Fruit fly (Drosophila melanogaster) whole organism, embryonic: ENCODE results near the gene Tpst.

Experiments used
- Antp ChIP-seq: fragments of 200-800 bp; sonication (Bioruptor generic); optimal IDR thresholded peaks from 3 replicates; lab custom pipeline; 2016; ENCODE audit warnings: missing biosample characterization, missing genetic modification characterization
- CG10321 ChIP-seq: fragments of 200-800 bp; sonication (Bioruptor generic); IDR thresholded peaks from 2 replicates; pipeline ENCODE4 v1.3.6; 2022; ENCODE audit warnings: missing biosample characterization, missing genetic modification characterization
- CG10543 ChIP-seq: fragments of 200-800 bp; sonication (Bioruptor generic); optimal IDR thresholded peaks from 3 replicates; lab custom pipeline; 2017; ENCODE audit warnings: missing biosample characterization, mild to moderate bottlenecking, missing genetic modification characterization, moderate library complexity
- CG10979 ChIP-seq: fragments of 200-800 bp; sonication (Bioruptor generic); optimal IDR thresholded peaks from 2 replicates; lab custom pipeline; 2018; ENCODE audit warnings: missing biosample characterization, mild to moderate bottlenecking, missing genetic modification characterization, moderate library complexity
- CG11504 ChIP-seq: fragments of 200-800 bp; sonication (Bioruptor generic); optimal IDR thresholded peaks from 3 replicates; lab custom pipeline; 2019; ENCODE audit warnings: missing biosample characterization, mild to moderate bottlenecking, missing genetic modification characterization, moderate library complexity
- CG12769 ChIP-seq: fragments of 200-800 bp; sonication (Bioruptor generic); optimal IDR thresholded peaks from 2 replicates; lab custom pipeline; 2019; ENCODE audit warnings: missing biosample characterization, mild to moderate bottlenecking, missing genetic modification characterization, moderate library complexity
- CG13287 ChIP-seq: fragments of 200-800 bp; sonication (Bioruptor generic); IDR thresholded peaks from 2 replicates; pipeline ENCODE4 v1.3.6; 2022; ENCODE audit warnings: missing biosample characterization, missing genetic modification characterization; ENCODE audit not compliant: partially characterized antibody
- CG15514 ChIP-seq: fragments of 200-800 bp; sonication (Bioruptor generic); optimal IDR thresholded peaks from 3 replicates; lab custom pipeline; 2017; ENCODE audit warnings: missing biosample characterization, missing genetic modification characterization, mild to moderate bottlenecking, moderate library complexity, missing genetic modification reagents
- CG17361 ChIP-seq: fragments of 200-800 bp; sonication (Bioruptor generic); IDR thresholded peaks from 3 replicates; pipeline ENCODE4 v1.3.6; 2022; ENCODE audit warnings: missing biosample characterization, missing genetic modification characterization
- CG1832 ChIP-seq: fragments of 200-800 bp; sonication (Bioruptor generic); optimal IDR thresholded peaks from 2 replicates; lab custom pipeline; 2017; ENCODE audit warnings: missing biosample characterization, mild to moderate bottlenecking, missing genetic modification characterization, inconsistent platforms
- CG2199 ChIP-seq: fragments of 200-800 bp; sonication (Bioruptor generic); IDR thresholded peaks from 3 replicates; pipeline ENCODE4 v1.3.6; 2022; ENCODE audit warnings: missing biosample characterization, missing genetic modification characterization
- CG32532 ChIP-seq: fragments of 200-800 bp; sonication (Bioruptor generic); IDR thresholded peaks from 2 replicates; pipeline ENCODE4 v1.3.6; 2022; ENCODE audit warnings: missing biosample characterization, missing genetic modification characterization
- CG4404 ChIP-seq: fragments of 200-800 bp; sonication (Bioruptor generic); IDR thresholded peaks from 2 replicates; pipeline ENCODE4 v1.3.6; 2022; ENCODE audit warnings: missing biosample characterization, missing genetic modification characterization
- CG7372 ChIP-seq: fragments of 200-800 bp; sonication (Bioruptor generic); IDR thresholded peaks from 2 replicates; pipeline ENCODE4 v1.3.6; 2022; ENCODE audit warnings: missing biosample characterization, missing genetic modification characterization
- CG7786 ChIP-seq: fragments of 200-800 bp; sonication (Bioruptor generic); optimal IDR thresholded peaks from 2 replicates; lab custom pipeline; 2016; ENCODE audit warnings: missing biosample characterization, missing genetic modification characterization
- CG7928 ChIP-seq: fragments of 200-800 bp; sonication (Bioruptor generic); optimal IDR thresholded peaks from 2 replicates; lab custom pipeline; 2017; ENCODE audit warnings: missing biosample characterization, mild to moderate bottlenecking, missing genetic modification characterization
- CG9215 ChIP-seq: fragments of 200-800 bp; sonication (Bioruptor generic); IDR thresholded peaks from 2 replicates; pipeline ENCODE4 v1.3.6; 2022; ENCODE audit warnings: missing biosample characterization, missing genetic modification characterization
- CG9932 ChIP-seq: fragments of 200-800 bp; sonication (Bioruptor generic); IDR thresholded peaks from 2 replicates; pipeline ENCODE4 v1.3.6; 2022; ENCODE audit warnings: missing biosample characterization, missing genetic modification characterization
- CTCF ChIP-seq: fragments of 200-800 bp; sonication (Bioruptor generic); optimal IDR thresholded peaks from 2 replicates; lab custom pipeline; 2017; ENCODE audit warnings: missing biosample characterization, mild to moderate bottlenecking, missing genetic modification characterization, moderate library complexity
- Chrac-16 ChIP-seq: fragments of 200-800 bp; sonication (Bioruptor generic); optimal IDR thresholded peaks from 3 replicates; lab custom pipeline; 2016; ENCODE audit warnings: missing biosample characterization, missing genetic modification characterization
- Dip2 ChIP-seq: fragments of 200-800 bp; sonication (Bioruptor generic); IDR thresholded peaks from 2 replicates; pipeline ENCODE4 v1.3.6; 2022; ENCODE audit warnings: missing biosample characterization, missing genetic modification characterization
- HmgD ChIP-seq: fragments of 200-800 bp; sonication (Bioruptor generic); optimal IDR thresholded peaks from 3 replicates; lab custom pipeline; 2016; ENCODE audit warnings: missing biosample characterization, missing genetic modification characterization
- Hr39 ChIP-seq: fragments of >200 bp; optimal IDR thresholded peaks from 2 replicates; lab custom pipeline; 2017
- Med ChIP-seq: fragments of 200-800 bp; sonication (Bioruptor generic); peaks from one replicate; lab custom pipeline; 2016; ENCODE audit warnings: missing biosample characterization, missing genetic modification characterization, mild to moderate bottlenecking, inconsistent platforms, moderate library complexity
- Mes4 ChIP-seq: fragments of 200-800 bp; sonication (Bioruptor generic); optimal IDR thresholded peaks from 2 replicates; lab custom pipeline; 2016; ENCODE audit warnings: missing biosample characterization, missing genetic modification characterization
- NC2α ChIP-seq: fragments of 200-800 bp; sonication (Bioruptor generic); optimal IDR thresholded peaks from 2 replicates; lab custom pipeline; 2016; ENCODE audit warnings: missing biosample characterization, missing genetic modification characterization
- Opbp ChIP-seq: fragments of 200-800 bp; sonication (Bioruptor generic); IDR thresholded peaks from 3 replicates; pipeline ENCODE4 v1.3.6; 2022; ENCODE audit warnings: missing biosample characterization, missing genetic modification characterization; ENCODE audit not compliant: partially characterized antibody
- Pdp1 ChIP-seq, 2 experiments: fragments of 200-800 bp; sonication (Bioruptor generic); optimal IDR thresholded peaks; 3 replicates each; lab custom pipeline; 2016; ENCODE audit warnings: missing biosample characterization in 2 of 2, missing genetic modification characterization in 2 of 2, mild to moderate bottlenecking in 1 of 2, moderate library complexity in 1 of 2
- abd-A ChIP-seq: fragments of 200-800 bp; sonication (Bioruptor generic); optimal IDR thresholded peaks from 3 replicates; lab custom pipeline; 2019; ENCODE audit warnings: missing biosample characterization, mild to moderate bottlenecking, missing genetic modification characterization, moderate library complexity
- cg ChIP-seq: fragments of 200-800 bp; sonication (Bioruptor generic); optimal IDR thresholded peaks from 3 replicates; lab custom pipeline; 2019; ENCODE audit warnings: missing biosample characterization, mild to moderate bottlenecking, missing genetic modification characterization, moderate library complexity
- chinmo ChIP-seq: fragments of 200-800 bp; sonication (Bioruptor generic); IDR thresholded peaks from 4 replicates; pipeline ENCODE4 v1.3.6; 2022; ENCODE audit warnings: missing biosample characterization, missing genetic modification characterization; ENCODE audit not compliant: partially characterized antibody
- crol ChIP-seq: fragments of 200-800 bp; sonication (Bioruptor generic); IDR thresholded peaks from 2 replicates; pipeline ENCODE4 v1.3.6; 2022; ENCODE audit warnings: missing biosample characterization, missing genetic modification characterization
- dan ChIP-seq: fragments of 200-800 bp; sonication (Bioruptor generic); IDR thresholded peaks from 2 replicates; pipeline ENCODE4 v1.3.6; 2022; ENCODE audit warnings: missing biosample characterization, missing genetic modification characterization
- kah ChIP-seq: fragments of 200-800 bp; sonication (Bioruptor generic); optimal IDR thresholded peaks from 2 replicates; lab custom pipeline; 2018; ENCODE audit warnings: missing biosample characterization, mild to moderate bottlenecking, missing genetic modification characterization
- scrt ChIP-seq: fragments of 200-800 bp; sonication (Bioruptor generic); optimal IDR thresholded peaks from 2 replicates; lab custom pipeline; 2018; ENCODE audit warnings: missing biosample characterization, mild to moderate bottlenecking, missing genetic modification characterization, moderate library complexity
- sd ChIP-seq: fragments of 200-800 bp; sonication (Bioruptor generic); optimal IDR thresholded peaks from 3 replicates; lab custom pipeline; 2018; ENCODE audit warnings: missing biosample characterization, mild to moderate bottlenecking, missing genetic modification characterization, moderate library complexity
- sens ChIP-seq: fragments of 200-800 bp; sonication (Bioruptor generic); peaks from one replicate; lab custom pipeline; 2016; ENCODE audit warnings: missing biosample characterization, missing genetic modification characterization
- sens-2 ChIP-seq: fragments of 200-800 bp; sonication (Bioruptor generic); IDR thresholded peaks from 2 replicates; pipeline ENCODE4 v1.3.6; 2022; ENCODE audit warnings: missing biosample characterization, missing genetic modification characterization
- shn ChIP-seq: fragments of 200-800 bp; sonication (Bioruptor generic); optimal IDR thresholded peaks from 3 replicates; lab custom pipeline; 2016; ENCODE audit warnings: missing biosample characterization, missing genetic modification characterization
- so ChIP-seq: fragments of 200-800 bp; sonication (Bioruptor generic); IDR thresholded peaks from 3 replicates; pipeline ENCODE4 v1.3.6; 2022; ENCODE audit warnings: missing biosample characterization, missing genetic modification characterization
- sr ChIP-seq: fragments of 200-800 bp; sonication (Bioruptor generic); IDR thresholded peaks from 3 replicates; pipeline ENCODE4 v1.3.6; 2022; ENCODE audit warnings: missing biosample characterization, missing genetic modification characterization
- unpg ChIP-seq: fragments of 200-800 bp; sonication (Bioruptor generic); optimal IDR thresholded peaks from 3 replicates; lab custom pipeline; 2018; ENCODE audit warnings: missing biosample characterization, mild to moderate bottlenecking, missing genetic modification characterization, moderate library complexity

Gene Tpst

dm6 chrX:13586888-13587287, 23.3 kb downstream of the Tpst start:
- TF ChIP-seq Mes4 (GFP tag; lab: Kevin White, UChicago) (no peak), CG10979 (peak; percentile 82), shn (GFP tag; lab: Kevin White, UChicago) (no peak), Antp (no peak), CG2199 (GFP tag; lab: Robert Waterston, UW) (no peak), CTCF (GFP tag; lab: Kevin White, UChicago) (peak; percentile 87), Dip2 (GFP tag; lab: Robert Waterston, UW) (peak; percentile 76)

DNA sequence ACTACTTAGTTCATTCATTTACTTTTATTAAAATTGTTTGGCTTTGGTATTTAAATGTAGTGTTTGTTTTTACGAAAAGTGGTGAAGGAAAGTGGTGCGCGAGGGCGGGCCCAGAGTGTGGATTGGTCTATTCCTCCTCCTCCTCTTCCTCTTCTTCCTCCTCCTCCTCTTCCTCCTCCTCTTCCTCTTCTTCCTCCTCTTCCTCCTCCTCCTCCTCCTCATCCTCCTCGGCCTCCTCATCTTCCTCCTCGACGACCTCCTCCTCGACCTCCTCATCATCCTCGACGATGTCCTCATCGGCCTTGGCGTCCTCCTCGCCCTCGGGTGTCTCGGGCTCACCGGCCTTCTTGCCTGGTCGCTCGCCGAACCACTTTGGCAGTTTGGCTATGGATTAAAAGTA, 30.0 kb downstream of the Tpst start:
- TF ChIP-seq crol (GFP tag; lab: Robert Waterston, UW) (0 out of 2 replicates have a peak, but pooled peaks have one; percentile 25), CG9215 (GFP tag; lab: Robert Waterston, UW) (no peak), CG12769 (tag; lab: Kevin White, UChicago) (peak; percentile 65), Hr39 (peak; percentile 90)

DNA sequence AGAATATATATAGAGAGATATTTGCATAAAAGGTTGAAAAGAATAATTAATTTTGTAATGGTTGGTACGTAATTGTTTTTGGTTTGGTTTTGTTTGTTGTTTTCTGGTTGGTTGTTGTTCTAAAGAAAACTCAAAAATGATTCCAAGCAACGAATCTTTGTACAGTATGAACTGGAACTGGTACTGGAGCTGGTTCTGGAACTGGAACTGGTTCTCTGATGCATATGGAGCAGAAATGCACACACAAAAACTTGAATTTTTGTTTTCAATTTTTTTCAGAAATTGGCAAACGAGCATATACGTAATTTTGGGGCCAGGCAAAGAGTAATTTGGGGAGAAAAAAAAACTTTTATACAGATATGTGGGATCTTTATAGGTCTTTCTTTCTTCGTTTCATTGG, 34.1 kb downstream of the Tpst start:
- no peak for TF ChIP-seq sens-2
- TF ChIP-seq dan: no peak
- TF ChIP-seq sens (GFP tag; lab: Kevin White, UChicago): peak; percentile 12
- no peak for TF ChIP-seq kah (GFP tag; lab: Kevin White, UChicago)
- peak; percentile 97 for TF ChIP-seq CG15514 (GFP tag; lab: Kevin White, UChicago)
- no peak for TF ChIP-seq CG7372 (GFP tag; lab: Robert Waterston, UW)
- TF ChIP-seq, all 482 proteins: peak for 2

DNA sequence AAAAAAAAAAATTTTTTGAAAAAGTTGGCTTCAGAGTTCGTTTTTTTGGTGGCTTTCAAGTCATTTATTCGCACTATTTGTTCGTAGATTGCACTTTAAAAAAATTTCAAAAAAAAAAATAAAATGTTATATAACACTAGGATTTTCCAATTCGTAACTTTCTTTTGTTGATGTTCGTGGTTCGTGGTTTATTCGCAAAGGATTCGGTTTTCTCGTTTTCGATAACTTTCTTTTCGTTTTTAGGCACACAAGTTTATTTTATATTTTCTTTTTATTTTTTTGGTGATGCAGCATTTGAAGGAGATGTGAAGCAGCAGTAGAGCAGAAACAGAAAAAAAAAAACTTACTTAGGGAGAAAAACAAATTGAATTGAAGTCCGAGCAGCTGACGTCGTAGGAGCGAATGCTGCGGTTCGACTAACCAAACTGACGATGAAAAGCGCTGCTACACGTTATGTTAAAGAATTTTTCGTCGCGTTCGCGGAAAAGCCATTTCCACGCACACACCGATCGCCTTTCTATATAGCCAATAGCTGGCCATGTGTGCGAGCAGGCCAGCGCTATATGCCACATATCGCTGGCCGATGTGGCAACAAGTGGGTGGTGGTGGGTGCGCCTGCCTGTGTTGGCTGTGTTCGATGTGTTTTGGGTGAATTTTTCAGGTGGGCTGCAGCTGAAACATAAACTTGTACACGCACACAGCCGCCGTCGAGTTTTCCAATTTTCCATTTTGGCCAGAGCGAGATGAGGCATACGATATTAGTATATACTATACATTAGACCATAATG, 38.6 kb downstream of the Tpst start, which contains the start of gene up:
Gene up (minus strand): TSS at position 508 of the 788 bp plus-strand sequence.
- TF ChIP-seq CG7786: no peak
- no peak for TF ChIP-seq unpg (GFP tag; lab: Kevin White, UChicago)
- TF ChIP-seq CG10321: peak; percentile 61
- TF ChIP-seq Opbp (GFP tag; lab: Robert Waterston, UW): 0 out of 3 replicates have a peak, but pooled peaks have one; percentile 23
- TF ChIP-seq CG9932 (GFP tag; lab: Robert Waterston, UW): no peak
- TF ChIP-seq CG10543 (GFP tag; lab: Kevin White, UChicago): peak; percentile 17
- TF ChIP-seq Med (GFP tag; lab: Kevin White, UChicago): peak; percentile 45
- TF ChIP-seq sens (GFP tag; lab: Kevin White, UChicago): peak; percentile 51
- peak in 1 of 2 experiments; percentile 74 for TF ChIP-seq Pdp1 (GFP tag; optimal IDR thresholded peaks at IDR 0.05; lab: Kevin White, UChicago)
- TF ChIP-seq sr (GFP tag; lab: Robert Waterston, UW): peak; percentile 55; the same call in 2 of the 3 replicates
- TF ChIP-seq CG17361 (GFP tag; lab: Robert Waterston, UW): no peak
- TF ChIP-seq kah (GFP tag; lab: Kevin White, UChicago): peak; percentile 94
- TF ChIP-seq CG32532 (GFP tag; lab: Robert Waterston, UW): 0 out of 2 replicates have a peak, but pooled peaks have one; percentile 7
- peak; percentile 23 for TF ChIP-seq CG1832 (GFP tag; lab: Kevin White, UChicago)
- peak; percentile 55 for TF ChIP-seq cg (GFP tag; lab: Kevin White, UChicago)
- TF ChIP-seq HmgD (GFP tag; lab: Kevin White, UChicago): no peak
- 0 out of 4 replicates have a peak, but pooled peaks have one; percentile 49 for TF ChIP-seq chinmo (GFP tag; lab: Robert Waterston, UW)
- TF ChIP-seq so: 0 out of 3 replicates have a peak, but pooled peaks have one; percentile 6
- TF ChIP-seq CG11504 (tag; lab: Kevin White, UChicago): no peak
- peak; percentile 1 for TF ChIP-seq abd-A (tag; lab: Kevin White, UChicago)
- no peak for TF ChIP-seq CG4404 (GFP tag; lab: Robert Waterston, UW)
- TF ChIP-seq sd (tag; lab: Kevin White, UChicago): peak; percentile 71
- no peak for TF ChIP-seq Chrac-16 (GFP tag; lab: Kevin White, UChicago)
- TF ChIP-seq NC2α: no peak
- TF ChIP-seq scrt: peak; percentile 9
- no peak for TF ChIP-seq CG13287 (GFP tag; lab: Robert Waterston, UW)
- no peak for TF ChIP-seq CG7928 (GFP tag; lab: Kevin White, UChicago)
- TF ChIP-seq, all 482 proteins: peak for 16
